Fruit fly (Drosophila melanogaster) whole organism, embryonic: ENCODE results near the gene CG43389.

ENCODE experiments used
- Antp ChIP-seq: fragments of 200-800 bp; sonication (Bioruptor generic); optimal IDR thresholded peaks from 3 replicates; lab custom pipeline; 2016; ENCODE audit warnings: missing biosample characterization, missing genetic modification characterization
- Asciz ChIP-seq: fragments of 200-800 bp; sonication (Bioruptor generic); optimal IDR thresholded peaks from 2 replicates; lab custom pipeline; 2017; ENCODE audit warnings: missing biosample characterization, mild to moderate bottlenecking, missing genetic modification characterization, missing genetic modification reagents
- Bteb2 ChIP-seq: fragments of 200-800 bp; sonication (Bioruptor generic); optimal IDR thresholded peaks from 2 replicates; lab custom pipeline; 2016; ENCODE audit warnings: missing biosample characterization, missing genetic modification characterization
- CG10147 ChIP-seq: fragments of 200-800 bp; sonication (Bioruptor generic); optimal IDR thresholded peaks from 2 replicates; lab custom pipeline; 2019; ENCODE audit warnings: missing biosample characterization, mild to moderate bottlenecking, missing genetic modification characterization, moderate library complexity
- CG10366 ChIP-seq: fragments of 200-800 bp; sonication (Bioruptor generic); IDR thresholded peaks from 2 replicates; pipeline ENCODE4 v1.3.6; 2022; ENCODE audit warnings: missing biosample characterization, missing genetic modification characterization
- CG12942 ChIP-seq: fragments of 200-800 bp; sonication (Bioruptor generic); optimal IDR thresholded peaks from 3 replicates; lab custom pipeline; 2016; ENCODE audit warnings: missing biosample characterization, missing genetic modification characterization
- CG14014 ChIP-seq: fragments of 200-800 bp; sonication (Bioruptor generic); IDR thresholded peaks from 2 replicates; pipeline ENCODE4 v1.3.6; 2022; ENCODE audit warnings: missing biosample characterization, missing genetic modification characterization
- CG14441 ChIP-seq: fragments of 200-800 bp; sonication (Bioruptor generic); IDR thresholded peaks from 2 replicates; pipeline ENCODE4 v1.3.6; 2022; ENCODE audit warnings: missing biosample characterization, missing genetic modification characterization
- CG14710 ChIP-seq: fragments of 200-800 bp; sonication (Bioruptor generic); optimal IDR thresholded peaks from 3 replicates; lab custom pipeline; 2019; ENCODE audit warnings: missing biosample characterization, mild to moderate bottlenecking, missing genetic modification characterization, moderate library complexity
- CG15601 ChIP-seq: fragments of 200-800 bp; sonication (Bioruptor generic); optimal IDR thresholded peaks from 3 replicates; lab custom pipeline; 2019; ENCODE audit warnings: missing biosample characterization, mild to moderate bottlenecking, missing genetic modification characterization, moderate library complexity
- CG17802 ChIP-seq: fragments of 200-800 bp; sonication (Bioruptor generic); optimal IDR thresholded peaks from 2 replicates; lab custom pipeline; 2018; ENCODE audit warnings: missing biosample characterization, mild to moderate bottlenecking, missing genetic modification characterization, moderate library complexity
- CG2202 ChIP-seq: fragments of 200-800 bp; sonication (Bioruptor generic); optimal IDR thresholded peaks from 2 replicates; lab custom pipeline; 2018; ENCODE audit warnings: missing biosample characterization, mild to moderate bottlenecking, missing genetic modification characterization
- CG2875 ChIP-seq: fragments of 200-800 bp; sonication (Bioruptor generic); optimal IDR thresholded peaks from 2 replicates; lab custom pipeline; 2017; ENCODE audit warnings: missing biosample characterization, mild to moderate bottlenecking, missing genetic modification characterization, missing genetic modification reagents
- CG31365 ChIP-seq: fragments of 200-800 bp; sonication (Bioruptor generic); optimal IDR thresholded peaks from 2 replicates; lab custom pipeline; 2018; ENCODE audit warnings: missing biosample characterization, mild to moderate bottlenecking, missing genetic modification characterization
- CG34422 ChIP-seq: fragments of 200-800 bp; sonication (Bioruptor generic); IDR thresholded peaks from 3 replicates; pipeline ENCODE4 v1.3.6; 2022; ENCODE audit warnings: missing biosample characterization, missing genetic modification characterization
- CG3847 ChIP-seq: fragments of 200-800 bp; sonication (Bioruptor generic); IDR thresholded peaks from 2 replicates; pipeline ENCODE4 v1.3.6; 2022; ENCODE audit warnings: missing biosample characterization, missing genetic modification characterization
- CG4617 ChIP-seq: fragments of 200-800 bp; sonication (Bioruptor generic); optimal IDR thresholded peaks from 3 replicates; lab custom pipeline; 2016; ENCODE audit warnings: missing biosample characterization, missing genetic modification characterization, borderline replicate concordance
- CG4730 ChIP-seq: fragments of 200-800 bp; sonication (Bioruptor generic); IDR thresholded peaks from 2 replicates; pipeline ENCODE4 v1.3.6; 2022; ENCODE audit warnings: missing biosample characterization, missing genetic modification characterization
- CG6689 ChIP-seq: fragments of 200-800 bp; sonication (Bioruptor generic); IDR thresholded peaks from 2 replicates; pipeline ENCODE4 v1.3.6; 2022; ENCODE audit warnings: missing biosample characterization, missing genetic modification characterization
- CG8924 ChIP-seq: fragments of 200-800 bp; optimal IDR thresholded peaks from 3 replicates; lab custom pipeline; 2019; ENCODE audit warnings: missing biosample characterization, mild to moderate bottlenecking, missing genetic modification characterization, moderate library complexity
- D19A ChIP-seq: fragments of 200-800 bp; optimal IDR thresholded peaks from 3 replicates; lab custom pipeline; 2019; ENCODE audit warnings: missing biosample characterization, mild to moderate bottlenecking, missing genetic modification characterization, moderate library complexity
- Deaf1 ChIP-seq: fragments of 200-800 bp; optimal IDR thresholded peaks from 3 replicates; lab custom pipeline; 2019; ENCODE audit warnings: missing biosample characterization, mild to moderate bottlenecking, missing genetic modification characterization, moderate library complexity
- Doc2 ChIP-seq: fragments of 200-800 bp; sonication (Bioruptor generic); IDR thresholded peaks from 2 replicates; pipeline ENCODE4 v1.3.6; 2022; ENCODE audit warnings: missing biosample characterization, missing genetic modification characterization
- Doc3 ChIP-seq: fragments of 200-800 bp; sonication (Bioruptor generic); IDR thresholded peaks from 3 replicates; pipeline ENCODE4 v1.3.6; 2022; ENCODE audit warnings: missing biosample characterization, missing genetic modification characterization; ENCODE audit not compliant: partially characterized antibody
- Ets65A ChIP-seq: fragments of 200-800 bp; sonication (Bioruptor generic); peaks from one replicate; lab custom pipeline; 2016; ENCODE audit warnings: missing biosample characterization, missing genetic modification characterization
- Fer2 ChIP-seq: fragments of 200-800 bp; sonication (Bioruptor generic); optimal IDR thresholded peaks from 2 replicates; lab custom pipeline; 2018; ENCODE audit warnings: missing biosample characterization, mild to moderate bottlenecking, missing genetic modification characterization, moderate library complexity
- Lhr ChIP-seq: fragments of 200-800 bp; sonication (Bioruptor generic); optimal IDR thresholded peaks from 3 replicates; lab custom pipeline; 2017; ENCODE audit warnings: mild to moderate bottlenecking, missing biosample characterization, missing genetic modification reagents, missing genetic modification characterization
- Oaz ChIP-seq: fragments of 200-800 bp; sonication (Bioruptor generic); IDR thresholded peaks from 2 replicates; pipeline ENCODE4 v1.3.6; 2022; ENCODE audit warnings: missing biosample characterization, missing genetic modification characterization
- PHDP ChIP-seq: fragments of 200-800 bp; sonication (Bioruptor generic); optimal IDR thresholded peaks from 3 replicates; lab custom pipeline; 2018; ENCODE audit warnings: missing biosample characterization, mild to moderate bottlenecking, missing genetic modification characterization, moderate library complexity
- Sin3A ChIP-seq: fragments of >200 bp; optimal IDR thresholded peaks from 2 replicates; lab custom pipeline; 2018
- Ssrp ChIP-seq: fragments of 200-800 bp; sonication (Bioruptor generic); optimal IDR thresholded peaks from 2 replicates; lab custom pipeline; 2018; ENCODE audit warnings: missing biosample characterization, mild to moderate bottlenecking, missing genetic modification characterization, moderate library complexity
- amos ChIP-seq: fragments of 200-800 bp; sonication (Bioruptor generic); IDR thresholded peaks from 2 replicates; pipeline ENCODE4 v1.3.6; 2022; ENCODE audit warnings: missing biosample characterization, missing genetic modification characterization; ENCODE audit not compliant: partially characterized antibody
- cas ChIP-seq: fragments of 200-800 bp; sonication (Bioruptor generic); IDR thresholded peaks from 2 replicates; pipeline ENCODE4 v1.3.6; 2022; ENCODE audit warnings: missing biosample characterization, missing genetic modification characterization
- cato ChIP-seq: fragments of 200-800 bp; sonication (Bioruptor generic); optimal IDR thresholded peaks from 2 replicates; lab custom pipeline; 2016; ENCODE audit warnings: missing biosample characterization, missing genetic modification characterization, borderline replicate concordance
- chn ChIP-seq: fragments of 200-800 bp; sonication (Bioruptor generic); optimal IDR thresholded peaks from 2 replicates; lab custom pipeline; 2016; ENCODE audit warnings: missing biosample characterization, missing genetic modification characterization
- da ChIP-seq: fragments of 200-800 bp; sonication (Bioruptor generic); optimal IDR thresholded peaks from 2 replicates; lab custom pipeline; 2016; ENCODE audit warnings: missing biosample characterization, missing genetic modification characterization
- dmrt99B ChIP-seq: fragments of 200-800 bp; sonication (Bioruptor generic); optimal IDR thresholded peaks from 2 replicates; lab custom pipeline; 2018; ENCODE audit warnings: missing biosample characterization, mild to moderate bottlenecking, missing genetic modification characterization, moderate library complexity
- dpn ChIP-seq, 2 experiments: fragments of 200-800 bp; sonication (Bioruptor generic); optimal IDR thresholded peaks; 3 replicates each; lab custom pipeline; 2016; ENCODE audit warnings: missing biosample characterization in 2 of 2, missing genetic modification characterization in 2 of 2
- en ChIP-seq: fragments of 200-800 bp; sonication (Bioruptor generic); optimal IDR thresholded peaks from 2 replicates; lab custom pipeline; 2016; ENCODE audit warnings: missing biosample characterization, missing genetic modification characterization
- gem ChIP-seq: fragments of 200-800 bp; sonication (Bioruptor generic); optimal IDR thresholded peaks from 2 replicates; lab custom pipeline; 2019; ENCODE audit warnings: missing biosample characterization, mild to moderate bottlenecking, missing genetic modification characterization, moderate library complexity
- gt ChIP-seq: fragments of 200-800 bp; sonication (Bioruptor generic); IDR thresholded peaks from 2 replicates; pipeline ENCODE4 v1.3.6; 2022; ENCODE audit warnings: missing biosample characterization, missing genetic modification characterization
- ken ChIP-seq: fragments of 200-800 bp; sonication (Bioruptor generic); IDR thresholded peaks from 3 replicates; pipeline ENCODE4 v1.3.6; 2022; ENCODE audit warnings: missing biosample characterization, missing genetic modification characterization
- klu ChIP-seq: fragments of 200-800 bp; sonication (Bioruptor generic); IDR thresholded peaks from 2 replicates; pipeline ENCODE4 v1.3.6; 2022; ENCODE audit warnings: missing biosample characterization, missing genetic modification characterization
- mirr ChIP-seq: fragments of 200-800 bp; sonication (Bioruptor generic); optimal IDR thresholded peaks from 3 replicates; lab custom pipeline; 2018; ENCODE audit warnings: missing biosample characterization, mild to moderate bottlenecking, missing genetic modification characterization
- ro ChIP-seq: fragments of 200-800 bp; sonication (Bioruptor generic); IDR thresholded peaks from 2 replicates; pipeline ENCODE4 v1.3.6; 2022; ENCODE audit warnings: missing biosample characterization, missing genetic modification characterization
- tup ChIP-seq: fragments of 200-800 bp; sonication (Bioruptor generic); optimal IDR thresholded peaks from 2 replicates; lab custom pipeline; 2016; ENCODE audit warnings: missing biosample characterization, mild to moderate bottlenecking, missing genetic modification characterization, moderate library complexity
- tx ChIP-seq: fragments of 200-800 bp; sonication (Bioruptor generic); optimal IDR thresholded peaks from 2 replicates; lab custom pipeline; 2016; ENCODE audit warnings: missing biosample characterization, missing genetic modification characterization
- wor ChIP-seq: fragments of 200-800 bp; sonication (Bioruptor generic); IDR thresholded peaks from 2 replicates; pipeline ENCODE4 v1.3.6; 2022; ENCODE audit warnings: missing biosample characterization, missing genetic modification characterization

The CG43389 gene

DNA sequence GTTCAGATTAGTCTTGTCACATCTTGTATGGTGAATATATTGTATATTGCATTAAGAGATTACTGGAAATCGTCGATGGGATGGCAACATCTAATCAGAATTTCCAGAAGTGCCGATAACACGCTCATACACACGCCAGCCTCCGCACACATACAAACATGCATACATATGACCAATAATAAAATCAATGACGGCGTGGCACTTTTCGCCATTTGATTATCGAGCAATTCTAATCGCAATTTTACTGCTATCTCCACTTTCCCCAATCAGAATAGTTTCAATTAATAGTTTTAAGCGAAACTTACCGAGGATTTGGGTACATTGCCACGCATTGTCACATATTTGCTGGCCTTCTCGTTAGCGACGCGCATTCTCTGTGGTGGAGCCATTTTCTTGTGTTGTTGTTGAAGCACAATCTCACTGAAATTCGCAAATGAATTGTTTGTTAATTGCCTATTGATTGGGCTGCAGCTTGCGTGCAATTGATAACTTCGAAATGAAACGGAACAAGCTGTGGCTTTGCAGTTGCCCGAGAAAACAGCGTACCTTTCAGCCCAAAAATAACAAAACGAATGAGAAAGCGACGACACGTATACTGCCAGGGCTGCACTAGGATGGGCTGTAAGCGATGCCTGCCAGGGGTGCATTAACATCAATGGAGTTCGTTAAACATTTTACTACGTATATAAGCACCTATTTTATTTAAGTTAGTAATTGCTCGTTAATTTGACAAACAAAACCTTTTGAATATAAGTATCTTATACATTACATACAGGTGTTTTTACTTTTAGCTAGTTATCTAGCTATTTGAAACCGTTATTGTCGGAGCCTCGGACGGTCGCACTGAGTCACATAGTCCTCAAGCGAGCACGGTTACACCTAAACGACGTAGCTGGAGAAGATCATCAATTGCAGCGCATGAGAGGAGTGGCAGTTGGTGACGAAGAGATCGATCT lies 49.1 kb upstream of the CG43389 start, which contains the start of the genes CG32276 and gry (continued):
- peak; percentile 54; the same call in 1 of the 2 replicates for TF ChIP-seq cas (GFP tag; lab: Robert Waterston, UW)
- TF ChIP-seq mirr (GFP tag; lab: Kevin White, UChicago) = peak; percentile 70
- peak; percentile 46; the same call in 1 of the 2 replicates for TF ChIP-seq klu (GFP tag; lab: Robert Waterston, UW)
- TF ChIP-seq CG17802 = no peak
- TF ChIP-seq wor = peak; percentile 59
- TF ChIP-seq CG10366 (GFP tag; lab: Robert Waterston, UW) = peak; percentile 64
- peak; percentile 91 for TF ChIP-seq CG14710 (tag; lab: Kevin White, UChicago)
- peak; percentile 69 for TF ChIP-seq CG6689 (GFP tag; lab: Robert Waterston, UW)
- TF ChIP-seq CG3847 = peak; percentile 83
- no peak for TF ChIP-seq PHDP (tag; lab: Kevin White, UChicago)
- peak; percentile 75 for TF ChIP-seq Lhr (GFP tag; lab: Kevin White, UChicago)
- TF ChIP-seq Asciz (GFP tag; lab: Kevin White, UChicago) = no peak
- TF ChIP-seq Ssrp (tag; lab: Kevin White, UChicago) = peak; percentile 55
- peak; percentile 73 for TF ChIP-seq CG34422 (GFP tag; lab: Robert Waterston, UW)
- peak; percentile 82 for TF ChIP-seq CG8924 (tag; lab: Kevin White, UChicago)
- TF ChIP-seq Doc2 (GFP tag; lab: Robert Waterston, UW) = no peak
- TF ChIP-seq ken = peak; percentile 54; the same call in 1 of the 3 replicates
- peak; percentile 60 for TF ChIP-seq Oaz
- peak; percentile 42 for TF ChIP-seq Fer2 (tag; lab: Kevin White, UChicago)
- TF ChIP-seq gt (GFP tag; lab: Robert Waterston, UW) = peak; percentile 35; the same call in 1 of the 2 replicates
- no peak for TF ChIP-seq gem (tag; lab: Kevin White, UChicago)
- TF ChIP-seq D19A = no peak
- peak; percentile 36; the same call in 1 of the 2 replicates for TF ChIP-seq CG14014 (GFP tag; lab: Robert Waterston, UW)
- peak; percentile 60 for TF ChIP-seq CG14441
- peak; percentile 76 to 81 for TF ChIP-seq dpn (GFP tag; optimal IDR thresholded peaks at IDR 0.05; lab: Kevin White, UChicago)
- no peak for TF ChIP-seq CG31365 (tag; lab: Kevin White, UChicago)
- TF ChIP-seq CG10147 = no peak
- 0 out of 2 replicates have a peak, but pooled peaks have one; percentile 16 for TF ChIP-seq ro (GFP tag; lab: Robert Waterston, UW)
- peak; percentile 98 for TF ChIP-seq Ets65A (GFP tag; lab: Kevin White, UChicago)
- no peak; the same call in 1 of the 2 replicates for TF ChIP-seq amos (GFP tag; lab: Robert Waterston, UW)
- no peak for TF ChIP-seq Deaf1
- peak; percentile 47 for TF ChIP-seq CG4730
- peak; percentile 63 for TF ChIP-seq tup (GFP tag; lab: Kevin White, UChicago)
- peak; percentile 67 for TF ChIP-seq tx (GFP tag; lab: Kevin White, UChicago)
- TF ChIP-seq CG2202 (tag; lab: Kevin White, UChicago) = peak; percentile 56
- no peak for TF ChIP-seq dmrt99B
- TF ChIP-seq chn = peak; percentile 77
- TF ChIP-seq CG4617 = peak; percentile 86
- TF ChIP-seq da (GFP tag; lab: Kevin White, UChicago) = peak; percentile 43
- no peak for TF ChIP-seq CG2875 (GFP tag; lab: Kevin White, UChicago)
- TF ChIP-seq CG12942 (GFP tag; lab: Kevin White, UChicago) = peak; percentile 71
- TF ChIP-seq Doc3 = no peak
- TF ChIP-seq cato (GFP tag; lab: Kevin White, UChicago) = peak; percentile 60
- peak; percentile 79 for TF ChIP-seq Antp (GFP tag; lab: Kevin White, UChicago)
- peak; percentile 79 for TF ChIP-seq Bteb2 (GFP tag; lab: Kevin White, UChicago)
- peak; percentile 53 for TF ChIP-seq en (GFP tag; lab: Kevin White, UChicago)
- no peak for TF ChIP-seq CG15601 (tag; lab: Kevin White, UChicago)
- peak; percentile 92 for TF ChIP-seq Sin3A (lab: Kevin White, UChicago)
